Worm (Caenorhabditis elegans): ENCODE data around the gene C13A2.3.

DNA sequence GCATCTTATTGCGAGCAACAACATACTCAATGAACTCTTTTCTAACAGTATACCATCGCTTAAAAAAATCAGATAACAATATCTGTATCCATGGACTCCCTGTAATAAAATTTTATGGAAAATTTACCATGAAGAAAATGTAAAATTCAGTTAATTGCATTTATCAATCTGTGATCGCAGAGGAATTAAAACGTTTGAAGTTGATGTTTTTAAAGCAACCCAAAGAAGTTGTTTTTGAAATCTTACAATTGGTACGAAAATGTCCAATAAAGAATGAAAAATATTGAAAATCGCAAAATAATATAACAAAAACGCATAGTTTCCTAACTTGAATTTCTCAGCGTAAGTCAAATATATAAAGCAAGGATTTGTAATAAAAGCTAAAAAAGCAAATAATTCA, 15.1 kb downstream of the C13A2.3 start, which contains the start of gene srj-32:
- TF ChIP-seq W03F9.2 (tag; optimal IDR thresholded peaks at IDR 0.05) (no peak), him-1 (tag; optimal IDR thresholded peaks at IDR 0.05) (no peak), dao-5 (tag; optimal IDR thresholded peaks at IDR 0.05) (no peak)

Measured in whole organism, L4/young adult.